Worm (Caenorhabditis elegans): ENCODE results near the gene clec-265.

clec-265 gene

DNA sequence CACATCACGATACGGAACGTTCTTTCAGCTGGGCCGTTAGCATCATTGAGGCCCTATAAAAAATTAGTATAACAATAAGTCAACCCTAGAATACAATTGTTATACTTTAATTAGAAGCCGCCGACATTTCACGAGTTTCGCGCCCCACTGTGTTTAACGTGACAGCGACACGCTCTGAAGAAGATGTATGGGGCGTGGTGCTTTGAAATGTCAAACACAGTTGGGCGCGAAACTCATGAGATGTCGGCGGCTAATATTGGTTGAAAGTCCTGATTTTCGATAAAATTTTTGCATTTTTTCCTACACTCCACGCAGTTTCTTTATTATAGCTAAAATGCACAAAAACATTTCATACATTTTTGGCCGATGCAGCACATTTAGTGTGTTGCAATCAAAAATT lies 24.5 kb downstream of the clec-265 start:
- TF ChIP-seq hsf-1 (GFP tag; IDR thresholded peaks at IDR 0.05) (no peak), ekl-4 (GFP tag; IDR thresholded peaks at IDR 0.05) (no peak), snpc-4 (GFP tag; optimal IDR thresholded peaks at IDR 0.05) (peak; percentile 71), snpc-4 (tag; optimal IDR thresholded peaks at IDR 0.05) (peak in 3 of 4 experiments; percentile 56 to 93 (median 87)), aptf-3 (GFP tag; IDR thresholded peaks at IDR 0.05) (no peak), snpc-1.1 (tag; optimal IDR thresholded peaks at IDR 0.05; ENCODE audit: insufficient read depth) (peak; percentile 53), F57A8.1 (GFP tag; optimal IDR thresholded peaks at IDR 0.05) (no peak), snpc-3.4 (tag; optimal IDR thresholded peaks at IDR 0.05) (peak; percentile 23)

DNA sequence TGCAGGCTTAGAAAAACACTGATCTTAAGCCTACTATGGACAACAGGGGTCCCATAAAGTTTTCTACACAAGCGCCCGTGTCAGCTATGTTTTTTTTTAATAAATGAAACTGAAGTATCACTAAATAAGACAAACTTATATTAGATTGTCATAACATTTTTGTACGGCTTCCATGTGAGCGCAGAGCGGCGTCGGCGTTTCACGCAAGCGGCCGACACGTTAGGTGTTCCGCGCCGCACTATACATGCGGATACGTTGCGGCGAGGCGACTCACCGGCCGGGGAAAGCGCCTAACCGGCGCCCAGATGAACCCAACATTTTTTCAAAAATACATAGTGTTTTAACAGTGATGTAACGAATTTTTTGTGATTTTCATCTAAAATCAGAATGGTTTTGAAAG lies 26.1 kb downstream of the clec-265 start:
- TF ChIP-seq tlf-1 (GFP tag; optimal IDR thresholded peaks at IDR 0.05), result no peak
- TF ChIP-seq chd-7 (tag; optimal IDR thresholded peaks at IDR 0.05), result no peak
- no peak for TF ChIP-seq ztf-18 (tag; optimal IDR thresholded peaks at IDR 0.05)
- no peak for TF ChIP-seq mcd-1 (GFP tag; IDR thresholded peaks at IDR 0.05)
- no peak for TF ChIP-seq K12H6.12 (tag; optimal IDR thresholded peaks at IDR 0.05)
- 0 out of 2 replicates have a peak, but pooled peaks have one; percentile 29 for TF ChIP-seq cebp-2 (GFP tag; IDR thresholded peaks at IDR 0.05)
- TF ChIP-seq Y56A3A.18 (GFP tag; IDR thresholded peaks at IDR 0.05), result no peak
- TF ChIP-seq unc-62 (GFP tag; optimal IDR thresholded peaks at IDR 0.05), result no peak
- TF ChIP-seq madf-10 (tag; optimal IDR thresholded peaks at IDR 0.05), result no peak
- no peak for TF ChIP-seq nfya-1 (tag; optimal IDR thresholded peaks at IDR 0.05; ENCODE audit: borderline replicate concordance, insufficient read depth)
- no peak for TF ChIP-seq die-1 (tag; optimal IDR thresholded peaks at IDR 0.05)
- no peak for TF ChIP-seq snpc-1.3 (tag; optimal IDR thresholded peaks at IDR 0.05; ENCODE audit: insufficient read depth)
- TF ChIP-seq zim-3 (tag; optimal IDR thresholded peaks at IDR 0.05), result no peak
- no peak for TF ChIP-seq snpc-4 (GFP tag; optimal IDR thresholded peaks at IDR 0.05)
- TF ChIP-seq snpc-4 (tag; optimal IDR thresholded peaks at IDR 0.05), result peak in 2 of 4 experiments; percentile 34 to 70
- no peak for TF ChIP-seq him-1 (tag; optimal IDR thresholded peaks at IDR 0.05)
- TF ChIP-seq snpc-1.1 (tag; optimal IDR thresholded peaks at IDR 0.05; ENCODE audit: insufficient read depth), result peak; percentile 5
- no peak for TF ChIP-seq Y79H2A.3 (GFP tag; conservative IDR thresholded peaks at IDR 0.05)
- no peak for TF ChIP-seq aptf-2 (GFP tag; conservative IDR thresholded peaks at IDR 0.05)
- TF ChIP-seq ama-1 (optimal IDR thresholded peaks at IDR 0.05), result no peak
- no peak for TF ChIP-seq ama-1 (GFP tag; optimal IDR thresholded peaks at IDR 0.05)
- TF ChIP-seq rcor-1 (GFP tag; IDR thresholded peaks at IDR 0.05), result no peak
- no peak for TF ChIP-seq madf-8 (GFP tag; conservative IDR thresholded peaks at IDR 0.05)
- TF ChIP-seq lsy-27 (tag; optimal IDR thresholded peaks at IDR 0.05; ENCODE audit: borderline replicate concordance, insufficient read depth), result no peak
- no peak for TF ChIP-seq ztf-22 (GFP tag; optimal IDR thresholded peaks at IDR 0.05)
- TF ChIP-seq ztf-28 (GFP tag; IDR thresholded peaks at IDR 0.05), result no peak
- no peak for TF ChIP-seq sptf-2 (GFP tag; optimal IDR thresholded peaks at IDR 0.05)
- TF ChIP-seq ceh-27 (GFP tag; optimal IDR thresholded peaks at IDR 0.05), result no peak
- peak; percentile 44; the same call in 1 of the 2 replicates for TF ChIP-seq zfh-2 (GFP tag; conservative IDR thresholded peaks at IDR 0.05)
- no peak for TF ChIP-seq nhr-120 (GFP tag; IDR thresholded peaks at IDR 0.05)
- TF ChIP-seq somi-1 (GFP tag; optimal IDR thresholded peaks at IDR 0.05), result no peak

DNA sequence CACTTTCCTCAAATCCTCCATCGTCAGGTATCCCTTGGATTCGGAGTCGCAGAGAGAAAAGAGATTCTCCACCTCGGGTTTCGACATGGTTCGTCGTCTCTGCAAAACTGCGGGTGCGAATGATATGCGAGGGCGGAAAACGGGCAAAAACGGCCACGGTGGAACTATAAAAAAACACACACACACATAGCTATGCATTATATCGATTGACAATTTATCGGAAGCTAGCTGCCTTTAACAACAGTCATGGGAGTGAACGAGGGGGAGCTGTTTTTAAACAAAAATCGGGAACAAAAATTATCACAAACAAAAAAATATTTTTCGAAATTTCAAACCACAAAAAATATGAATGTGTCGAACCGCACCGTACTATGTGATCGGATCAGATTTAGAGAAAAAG lies 27.7 kb downstream of the clec-265 start, which contains the start of gene rsef-1:
TSS of gene rsef-1 (minus strand) at position 101 of the 400 bp plus-strand sequence.
- TF ChIP-seq hlh-26 (GFP tag; conservative IDR thresholded peaks at IDR 0.05) (no peak), attf-3 (GFP tag; conservative IDR thresholded peaks at IDR 0.05) (no peak), mes-4 (tag; optimal IDR thresholded peaks at IDR 0.05) (no peak), K12H6.12 (tag; optimal IDR thresholded peaks at IDR 0.05) (no peak), lag-1 (GFP tag; IDR thresholded peaks at IDR 0.05) (no peak), cebp-2 (GFP tag; IDR thresholded peaks at IDR 0.05) (no peak), ccch-3 (GFP tag; optimal IDR thresholded peaks at IDR 0.05) (no peak), F37B4.10 (GFP tag; IDR thresholded peaks at IDR 0.05) (no peak), nfya-1 (tag; optimal IDR thresholded peaks at IDR 0.05; ENCODE audit: borderline replicate concordance, insufficient read depth) (no peak), F57A8.1 (GFP tag; optimal IDR thresholded peaks at IDR 0.05) (no peak), somi-1 (GFP tag; optimal IDR thresholded peaks at IDR 0.05) (no peak), Y95B8A.8 (GFP tag; IDR thresholded peaks at IDR 0.05) (no peak), ets-4 (GFP tag; optimal IDR thresholded peaks at IDR 0.05) (no peak), F55B11.4 (tag; optimal IDR thresholded peaks at IDR 0.05; ENCODE audit: borderline replicate concordance, insufficient read depth) (no peak), B0035.1 (tag; optimal IDR thresholded peaks at IDR 0.05) (no peak), B0336.3 (GFP tag; IDR thresholded peaks at IDR 0.05) (no peak)

Data from whole organism, young adult.